Fruit fly (Drosophila melanogaster): Measurements from ENCODE around the gene CG34260.

CG34260 gene

DNA sequence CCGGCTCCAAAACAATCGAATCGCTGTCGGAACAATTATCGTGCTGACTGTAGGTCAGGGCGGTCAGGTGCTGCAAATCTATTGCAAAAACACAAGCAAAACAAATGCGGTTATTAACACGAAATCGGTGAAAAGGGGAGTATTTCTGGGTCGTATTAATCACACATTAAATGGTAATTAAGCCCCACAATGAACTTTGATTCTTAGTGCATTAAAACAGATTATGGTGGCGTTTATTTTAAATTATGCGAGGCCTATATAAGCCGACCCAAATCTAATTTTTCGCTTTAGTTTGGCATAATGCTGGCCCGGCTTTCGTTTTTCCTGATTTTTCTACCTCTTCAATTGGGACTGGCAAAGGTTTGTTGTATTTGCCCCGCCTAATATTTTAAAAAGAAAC is at the start of gene CG34260:
CG34260 (plus strand) TSS at position 301 of the 400 bp plus-strand sequence.
- no peak for TF ChIP-seq CG1620 (GFP tag; optimal IDR thresholded peaks at IDR 0.05)
- no peak for TF ChIP-seq CG14711 (tag; optimal IDR thresholded peaks at IDR 0.05)
- TF ChIP-seq ovo (GFP tag; optimal IDR thresholded peaks at IDR 0.05), result no peak
- TF ChIP-seq Mnt (GFP tag; optimal IDR thresholded peaks at IDR 0.05), result no peak
- no peak for TF ChIP-seq Clk (GFP tag; optimal IDR thresholded peaks at IDR 0.05)
- no peak for TF ChIP-seq toe (GFP tag; optimal IDR thresholded peaks at IDR 0.05)
- no peak for TF ChIP-seq CG5204 (GFP tag; optimal IDR thresholded peaks at IDR 0.05)
- no peak for TF ChIP-seq kay (GFP tag; ENCODE audit: borderline replicate concordance)
- TF ChIP-seq Hr96 (GFP tag; optimal IDR thresholded peaks at IDR 0.05), result no peak
- TF ChIP-seq bab1 (GFP tag; optimal IDR thresholded peaks at IDR 0.05), result no peak
- TF ChIP-seq cnc (optimal IDR thresholded peaks at IDR 0.05), result no peak
- TF ChIP-seq pad (GFP tag; optimal IDR thresholded peaks at IDR 0.05), result no peak
- no peak for TF ChIP-seq CG7045 (GFP tag; optimal IDR thresholded peaks at IDR 0.05)
- no peak for TF ChIP-seq Crg-1 (GFP tag; optimal IDR thresholded peaks at IDR 0.05)
- TF ChIP-seq CG33017 (tag; optimal IDR thresholded peaks at IDR 0.05), result no peak
- TF ChIP-seq cic (GFP tag; optimal IDR thresholded peaks at IDR 0.05), result no peak
- no peak for TF ChIP-seq CG11617 (GFP tag; optimal IDR thresholded peaks at IDR 0.05)

DNA sequence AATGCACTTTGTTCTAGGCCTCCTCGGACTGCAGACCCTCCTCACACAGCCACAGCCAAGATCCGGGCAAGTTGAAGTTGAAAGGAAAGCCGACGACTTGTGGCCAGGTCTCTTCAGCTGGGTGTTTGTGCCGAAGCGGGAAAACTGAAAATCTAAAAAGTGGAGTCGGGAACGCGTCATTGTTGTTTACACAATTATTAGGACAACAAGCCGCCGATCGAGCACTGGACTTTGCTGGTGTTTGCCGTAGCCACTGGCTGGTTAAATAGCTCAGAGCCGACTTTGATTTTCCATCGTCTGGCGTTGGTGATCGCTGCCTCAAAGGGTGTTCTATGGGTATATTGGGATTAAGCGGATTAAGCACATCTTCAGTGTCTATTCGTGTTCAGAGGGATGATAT is 46.5 kb upstream of the CG34260 start:
- TF ChIP-seq CG33017 (tag; optimal IDR thresholded peaks at IDR 0.05) (no peak), tj (GFP tag; optimal IDR thresholded peaks at IDR 0.05) (no peak), CG1620 (GFP tag; optimal IDR thresholded peaks at IDR 0.05) (no peak), CG7101 (tag; optimal IDR thresholded peaks at IDR 0.05) (no peak), CG12768 (GFP tag; optimal IDR thresholded peaks at IDR 0.05) (no peak), Crg-1 (GFP tag; optimal IDR thresholded peaks at IDR 0.05) (no peak), CG11617 (GFP tag; optimal IDR thresholded peaks at IDR 0.05) (no peak), bab1 (GFP tag; optimal IDR thresholded peaks at IDR 0.05) (no peak), CG14711 (tag; optimal IDR thresholded peaks at IDR 0.05) (no peak), cic (GFP tag; optimal IDR thresholded peaks at IDR 0.05) (no peak), Hr96 (GFP tag; optimal IDR thresholded peaks at IDR 0.05) (no peak), Clk (GFP tag; optimal IDR thresholded peaks at IDR 0.05) (no peak), toe (GFP tag; optimal IDR thresholded peaks at IDR 0.05) (no peak)

DNA sequence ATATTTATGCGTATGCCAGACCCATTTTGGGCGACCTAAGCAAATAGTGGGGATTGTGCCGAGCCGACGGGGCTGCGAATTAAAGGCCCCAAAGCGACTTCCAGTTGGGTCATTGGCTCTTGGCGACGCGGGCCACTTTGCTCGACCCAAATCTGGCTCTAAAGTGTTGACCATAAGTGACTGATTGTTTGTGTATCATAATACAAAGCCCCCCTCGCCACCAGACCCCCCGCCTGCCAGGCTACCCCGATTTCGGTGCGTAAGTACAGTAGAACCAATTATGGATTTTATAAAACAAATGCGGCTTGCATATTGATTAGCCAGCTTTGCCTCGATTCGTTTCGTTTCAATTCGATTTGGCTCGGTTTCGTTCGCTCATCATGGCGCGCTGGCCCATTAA is 42.2 kb upstream of the CG34260 start:
- TF ChIP-seq Hr96 (GFP tag; optimal IDR thresholded peaks at IDR 0.05), result no peak
- no peak for TF ChIP-seq toe (GFP tag; optimal IDR thresholded peaks at IDR 0.05)
- no peak for TF ChIP-seq Clk (GFP tag; optimal IDR thresholded peaks at IDR 0.05)
- TF ChIP-seq Crg-1 (GFP tag; optimal IDR thresholded peaks at IDR 0.05), result no peak
- TF ChIP-seq tj (GFP tag; optimal IDR thresholded peaks at IDR 0.05), result no peak
- TF ChIP-seq cic (GFP tag; optimal IDR thresholded peaks at IDR 0.05), result no peak
- TF ChIP-seq kay (GFP tag; ENCODE audit: borderline replicate concordance), result no peak

DNA sequence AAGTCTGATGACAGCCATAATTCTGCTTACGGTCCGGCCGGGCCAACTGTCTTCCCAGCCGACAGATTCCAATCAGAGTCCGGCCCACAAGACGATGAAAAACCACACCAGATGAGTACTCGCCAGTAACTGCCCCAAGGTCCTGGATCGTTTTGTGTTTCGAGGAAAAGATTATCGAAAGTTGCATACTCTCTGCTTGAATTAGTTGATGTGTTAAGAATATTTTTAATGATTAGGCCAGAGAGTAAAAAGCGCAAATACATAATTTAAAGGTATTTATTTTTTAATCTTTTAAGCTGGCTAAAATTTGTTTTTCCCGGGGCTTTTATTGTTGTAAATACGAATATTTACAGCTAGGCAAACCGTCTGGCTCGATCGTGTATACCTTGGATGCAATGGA is 41.5 kb upstream of the CG34260 start:
- TF ChIP-seq Mnt (GFP tag; optimal IDR thresholded peaks at IDR 0.05), result no peak
- no peak for TF ChIP-seq pad (GFP tag; optimal IDR thresholded peaks at IDR 0.05)
- TF ChIP-seq CG7101 (tag; optimal IDR thresholded peaks at IDR 0.05), result no peak
- TF ChIP-seq kay (GFP tag; ENCODE audit: borderline replicate concordance), result no peak

DNA sequence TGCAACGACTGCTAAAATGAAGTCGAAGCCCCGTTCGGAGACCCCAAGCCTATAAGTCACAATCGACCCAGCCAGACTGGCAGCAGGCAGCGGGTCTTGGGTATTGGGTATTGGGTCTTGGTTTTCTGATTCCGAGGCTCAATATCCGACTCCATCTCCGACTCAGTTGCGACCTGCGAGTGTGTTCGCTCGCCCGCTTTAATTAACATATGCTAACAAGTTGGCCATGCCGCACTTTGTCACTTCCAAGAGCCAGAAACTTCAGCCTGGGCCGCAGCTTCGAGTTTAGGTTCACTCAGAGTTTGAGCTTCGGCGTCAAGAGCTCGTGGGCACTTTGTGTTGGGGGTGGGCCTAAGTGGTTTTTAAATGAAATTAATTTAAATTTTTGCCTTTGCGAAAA is 40.0 kb upstream of the CG34260 start:
- no peak for TF ChIP-seq Clk (GFP tag; optimal IDR thresholded peaks at IDR 0.05)
- no peak for TF ChIP-seq Crg-1 (GFP tag; optimal IDR thresholded peaks at IDR 0.05)
- TF ChIP-seq toe (GFP tag; optimal IDR thresholded peaks at IDR 0.05), result no peak
- no peak for TF ChIP-seq CG5204 (GFP tag; optimal IDR thresholded peaks at IDR 0.05)
- TF ChIP-seq cnc (optimal IDR thresholded peaks at IDR 0.05), result no peak
- TF ChIP-seq CG7045 (GFP tag; optimal IDR thresholded peaks at IDR 0.05), result no peak
- TF ChIP-seq tj (GFP tag; optimal IDR thresholded peaks at IDR 0.05), result no peak
- TF ChIP-seq ovo (GFP tag; optimal IDR thresholded peaks at IDR 0.05), result no peak
- no peak for TF ChIP-seq bab1 (GFP tag; optimal IDR thresholded peaks at IDR 0.05)
- TF ChIP-seq Hr96 (GFP tag; optimal IDR thresholded peaks at IDR 0.05), result no peak
- TF ChIP-seq cic (GFP tag; optimal IDR thresholded peaks at IDR 0.05), result no peak
- no peak for TF ChIP-seq CG33017 (tag; optimal IDR thresholded peaks at IDR 0.05)
- no peak for TF ChIP-seq CG12768 (GFP tag; optimal IDR thresholded peaks at IDR 0.05)
- TF ChIP-seq pad (GFP tag; optimal IDR thresholded peaks at IDR 0.05), result no peak
- TF ChIP-seq kay (GFP tag; ENCODE audit: borderline replicate concordance), result no peak
- TF ChIP-seq CG1620 (GFP tag; optimal IDR thresholded peaks at IDR 0.05), result no peak

DNA sequence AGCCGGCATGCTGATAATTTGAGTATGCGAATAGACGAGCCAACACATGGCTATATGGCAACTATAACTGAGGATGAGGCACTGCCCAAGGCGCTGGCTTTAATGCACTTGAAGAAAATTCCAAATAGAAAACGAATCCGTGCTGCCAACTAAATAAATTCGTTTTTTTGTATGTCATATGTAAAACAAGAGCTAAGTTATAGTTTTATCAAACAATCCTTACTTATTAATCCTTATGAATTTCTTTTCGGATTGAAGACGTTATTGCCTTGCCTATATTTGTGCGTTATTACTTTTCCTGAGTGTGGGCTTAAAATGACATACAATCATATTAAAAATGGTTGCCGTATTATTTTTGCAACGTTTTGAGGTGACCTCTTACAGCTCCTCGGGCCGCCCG is 37.4 kb upstream of the CG34260 start:
- TF ChIP-seq Mnt (GFP tag; optimal IDR thresholded peaks at IDR 0.05) (no peak), ovo (GFP tag; optimal IDR thresholded peaks at IDR 0.05) (no peak), toe (GFP tag; optimal IDR thresholded peaks at IDR 0.05) (no peak), cic (GFP tag; optimal IDR thresholded peaks at IDR 0.05) (no peak), pad (GFP tag; optimal IDR thresholded peaks at IDR 0.05) (no peak), CG14711 (tag; optimal IDR thresholded peaks at IDR 0.05) (no peak), cnc (optimal IDR thresholded peaks at IDR 0.05) (no peak)

DNA sequence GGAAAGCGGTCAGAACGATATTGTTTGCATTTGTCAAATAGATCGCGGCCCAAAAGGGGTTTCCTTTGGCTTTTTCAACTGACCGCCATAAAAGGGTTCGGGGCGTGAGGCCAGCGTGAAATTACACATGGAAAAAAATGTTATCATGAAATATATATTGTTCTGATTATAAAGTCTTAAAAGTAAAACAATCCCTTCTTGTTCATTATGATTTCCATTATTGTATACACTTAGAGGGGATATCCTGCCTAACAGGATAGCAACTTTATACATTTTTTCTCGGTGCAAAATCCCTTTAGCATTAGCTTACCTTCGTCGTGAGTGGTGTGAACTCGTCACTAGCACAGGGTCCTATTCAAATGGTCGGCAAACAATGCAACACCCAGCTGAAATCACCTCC is 28.8 kb upstream of the CG34260 start:
- TF ChIP-seq CG7045 (GFP tag; optimal IDR thresholded peaks at IDR 0.05) (no peak), Hr96 (GFP tag; optimal IDR thresholded peaks at IDR 0.05) (no peak)

Measured in whole organism, adult.